Worm (Caenorhabditis elegans) whole organism, dauer: ENCODE measurements around the gene idpp-3.

ENCODE experiments used
- unc-62 ChIP-seq: sonication (generic microtip); optimal IDR thresholded peaks from 2 replicates; lab custom pipeline; 2017; ENCODE audit warnings: missing biosample characterization, missing genetic modification reagents, missing genetic modification characterization

idpp-3 gene

ce11 chrX:14931443-14931842, 29.9 kb downstream of the idpp-3 start:
- no peak for TF ChIP-seq unc-62

- no peak for TF ChIP-seq unc-62
Measured at ce11 chrX:14929512-14929911, 31.9 kb downstream of the idpp-3 start.

ce11 chrX:14928854-14929253, 32.5 kb downstream of the idpp-3 start, which contains the start of gene ntr-2:
ntr-2 (minus strand) TSS chrX:14928954.
- no peak for TF ChIP-seq unc-62

- no peak for TF ChIP-seq unc-62
Measured at ce11 chrX:14922758-14923157, 38.6 kb downstream of the idpp-3 start.

- no peak for TF ChIP-seq unc-62
Measured at ce11 chrX:14920880-14921279, 40.5 kb downstream of the idpp-3 start.

- no peak for TF ChIP-seq unc-62
Measured at ce11 chrX:14918538-14918937, 42.8 kb downstream of the idpp-3 start, which contains the start of gene npr-40. npr-40 (plus strand) TSS chrX:14918838.

- no peak for TF ChIP-seq unc-62
Measured at ce11 chrX:14916767-14917166, 44.6 kb downstream of the idpp-3 start.

ce11 chrX:14910689-14911088, 50.7 kb downstream of the idpp-3 start:
- TF ChIP-seq unc-62 = no peak
